Worm (Caenorhabditis elegans): ENCODE results near the gene Y49E10.16.
A peak's percentile ranks its signal among the peaks of the same experiment; 100 is the strongest.

Y49E10.16 gene

DNA sequence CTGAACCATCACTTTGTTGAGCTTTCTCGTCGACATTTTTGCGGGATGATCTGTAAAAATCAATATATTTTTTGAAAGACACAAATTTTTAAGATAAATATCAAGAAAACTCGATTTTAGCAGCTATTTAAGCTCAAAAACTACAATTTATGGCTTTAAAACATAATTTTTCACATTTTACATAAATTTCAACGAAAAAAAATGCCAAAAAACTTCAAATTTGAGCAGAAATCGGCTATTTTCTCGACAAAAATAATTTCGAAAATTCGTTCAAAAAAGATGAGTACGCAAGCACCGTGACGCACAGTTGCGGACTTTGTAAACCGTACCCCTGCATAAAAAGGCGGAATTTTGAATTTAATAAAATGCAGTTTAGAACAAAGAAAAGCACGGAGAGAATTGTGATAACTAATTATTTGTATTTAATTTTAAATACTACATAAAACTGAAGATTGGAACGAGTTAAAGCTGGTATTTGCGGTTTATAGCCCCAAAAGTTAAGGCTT is 677 bp upstream of the Y49E10.16 start, which contains the start of gene snr-6 (continued):
- TF ChIP-seq grh-1 (GFP tag; IDR thresholded peaks at IDR 0.05) (peak; percentile 23; the same call in 1 of the 2 replicates), dpl-1 (GFP tag; optimal IDR thresholded peaks at IDR 0.05) (peak; percentile 97 to 99 (median 97)), unc-86 (tag; optimal IDR thresholded peaks at IDR 0.05) (peak; percentile 59), nhr-28 (tag; optimal IDR thresholded peaks at IDR 0.05) (no peak), nhr-19 (GFP tag; conservative IDR thresholded peaks at IDR 0.05) (no peak; the same call in 1 of the 2 replicates), sox-4 (tag; optimal IDR thresholded peaks at IDR 0.05) (peak; percentile 6), ama-1 (optimal IDR thresholded peaks at IDR 0.05) (no peak), nhr-77 (tag; optimal IDR thresholded peaks at IDR 0.05) (peak; percentile 61), C34B4.2 (tag; optimal IDR thresholded peaks at IDR 0.05) (no peak), nhr-12 (tag; optimal IDR thresholded peaks at IDR 0.05) (no peak), fos-1 (tag; optimal IDR thresholded peaks at IDR 0.05) (peak; percentile 81), ceh-90 (tag; optimal IDR thresholded peaks at IDR 0.05) (peak; percentile 41), unc-30 (tag; optimal IDR thresholded peaks at IDR 0.05) (no peak), ztf-4 (tag; optimal IDR thresholded peaks at IDR 0.05) (no peak), alr-1 (tag; optimal IDR thresholded peaks at IDR 0.05; ENCODE audit: borderline replicate concordance) (no peak)

ce11 chrIII:12434104-12434503 is 3.8 kb downstream of the Y49E10.16 start, which contains the start of gene Y49E10.27:
Gene Y49E10.27 (plus strand): TSS chrIII:12434404.
- TF ChIP-seq dpl-1 (GFP tag; optimal IDR thresholded peaks at IDR 0.05) = no peak
- no peak for TF ChIP-seq ces-1 (GFP tag; optimal IDR thresholded peaks at IDR 0.05)
- TF ChIP-seq nhr-84 (tag; optimal IDR thresholded peaks at IDR 0.05) = no peak
- no peak for TF ChIP-seq lsy-2 (tag; optimal IDR thresholded peaks at IDR 0.05)
- TF ChIP-seq ceh-8 (GFP tag; optimal IDR thresholded peaks at IDR 0.05) = no peak
- no peak for TF ChIP-seq sup-37 (GFP tag; optimal IDR thresholded peaks at IDR 0.05)
- TF ChIP-seq ceh-88 (GFP tag; IDR thresholded peaks at IDR 0.05) = no peak
- no peak for TF ChIP-seq pag-3 (tag; optimal IDR thresholded peaks at IDR 0.05; ENCODE audit: borderline replicate concordance, insufficient read depth)
- no peak for TF ChIP-seq fkh-8 (tag; optimal IDR thresholded peaks at IDR 0.05)
- TF ChIP-seq ceh-82 (tag; optimal IDR thresholded peaks at IDR 0.05) = no peak
- no peak for TF ChIP-seq nhr-28 (tag; optimal IDR thresholded peaks at IDR 0.05)
- no peak for TF ChIP-seq ztf-11 (tag; optimal IDR thresholded peaks at IDR 0.05)
- TF ChIP-seq zag-1 (tag; optimal IDR thresholded peaks at IDR 0.05) = no peak
- no peak for TF ChIP-seq unc-98 (GFP tag; IDR thresholded peaks at IDR 0.05)
- no peak for TF ChIP-seq fos-1 (tag; optimal IDR thresholded peaks at IDR 0.05)
- no peak for TF ChIP-seq hlh-4 (tag; optimal IDR thresholded peaks at IDR 0.05)

DNA sequence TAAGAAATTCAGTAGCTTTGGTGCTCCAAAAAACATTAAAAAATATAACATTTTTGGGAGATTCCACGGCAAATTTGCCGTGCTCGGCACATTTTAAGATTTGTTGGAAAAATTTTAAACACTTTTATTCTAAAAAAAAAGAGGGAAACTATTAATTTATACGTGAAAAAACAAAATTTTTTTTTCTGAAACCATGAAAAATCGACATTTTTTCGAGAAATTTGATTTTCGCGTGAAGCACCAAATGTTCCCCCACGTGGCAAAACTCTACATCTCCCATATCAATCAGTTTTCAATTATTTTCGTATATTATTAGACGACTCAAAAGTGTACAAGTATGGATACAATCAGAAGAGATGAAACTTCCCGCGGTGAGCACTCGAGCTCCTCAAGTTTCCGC is 5.9 kb downstream of the Y49E10.16 start, which contains the start of gene fbxa-218:
fbxa-218 (plus strand) TSS at position 301 of the 400 bp plus-strand sequence.
- TF ChIP-seq mab-9 (GFP tag; IDR thresholded peaks at IDR 0.05) (no peak), lin-14 (GFP tag; optimal IDR thresholded peaks at IDR 0.05) (no peak), nhr-85 (tag) (peak; percentile 24)

DNA sequence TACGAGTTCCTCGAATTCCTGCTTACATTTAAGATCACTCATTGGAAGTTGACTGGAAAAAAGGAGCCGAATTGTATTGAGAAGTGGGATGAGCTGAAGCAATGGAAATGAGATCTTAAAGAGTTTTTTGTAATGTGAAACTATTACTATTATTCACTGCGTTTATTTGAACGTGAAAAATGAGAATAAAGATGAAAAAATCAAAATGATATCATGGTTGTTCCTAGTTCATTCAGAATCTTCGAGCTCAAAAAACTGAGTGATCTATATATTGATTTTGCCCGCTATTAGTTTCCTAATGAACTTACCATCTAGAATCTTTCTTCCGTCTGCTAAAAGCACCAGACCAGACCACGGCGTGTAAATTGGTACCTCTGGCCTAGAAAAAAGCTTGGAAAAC is 6.7 kb downstream of the Y49E10.16 start:
- TF ChIP-seq mef-2 (tag; optimal IDR thresholded peaks at IDR 0.05) (no peak), nhr-71 (tag; optimal IDR thresholded peaks at IDR 0.05) (no peak), mep-1 (tag; optimal IDR thresholded peaks at IDR 0.05) (no peak), pag-3 (tag; optimal IDR thresholded peaks at IDR 0.05; ENCODE audit: borderline replicate concordance, insufficient read depth) (no peak), egl-27 (tag; optimal IDR thresholded peaks at IDR 0.05) (no peak), irx-1 (tag; optimal IDR thresholded peaks at IDR 0.05) (no peak), zip-4 (GFP tag; optimal IDR thresholded peaks at IDR 0.05) (no peak)
